Worm (Caenorhabditis elegans): ENCODE results near the gene glc-1.

glc-1 gene

ce11 chrV:16218972-16219757 lies at the start of gene glc-1:
Gene glc-1, plus strand, starts transcription at chrV:16219634.
- peak; percentile 40 for TF ChIP-seq elt-2 (tag; optimal IDR thresholded peaks at IDR 0.05)
- TF ChIP-seq pqm-1 (tag; optimal IDR thresholded peaks at IDR 0.05), result peak; percentile 10
- no peak for TF ChIP-seq nhr-237 (tag; optimal IDR thresholded peaks at IDR 0.05)

- TF ChIP-seq elt-1 (tag; optimal IDR thresholded peaks at IDR 0.05) (no peak), ztf-4 (tag; optimal IDR thresholded peaks at IDR 0.05) (no peak), nhr-237 (tag; optimal IDR thresholded peaks at IDR 0.05) (no peak), ceh-9 (tag; optimal IDR thresholded peaks at IDR 0.05) (no peak), zag-1 (tag; optimal IDR thresholded peaks at IDR 0.05) (no peak), nhr-25 (tag; optimal IDR thresholded peaks at IDR 0.05) (no peak), snpc-4 (tag; optimal IDR thresholded peaks at IDR 0.05) (no peak)
Measured at ce11 chrV:16171721-16172120, 47.7 kb upstream of the glc-1 start, which contains the start of gene K05D4.9. Gene K05D4.9, minus strand, starts transcription at chrV:16171821.

DNA sequence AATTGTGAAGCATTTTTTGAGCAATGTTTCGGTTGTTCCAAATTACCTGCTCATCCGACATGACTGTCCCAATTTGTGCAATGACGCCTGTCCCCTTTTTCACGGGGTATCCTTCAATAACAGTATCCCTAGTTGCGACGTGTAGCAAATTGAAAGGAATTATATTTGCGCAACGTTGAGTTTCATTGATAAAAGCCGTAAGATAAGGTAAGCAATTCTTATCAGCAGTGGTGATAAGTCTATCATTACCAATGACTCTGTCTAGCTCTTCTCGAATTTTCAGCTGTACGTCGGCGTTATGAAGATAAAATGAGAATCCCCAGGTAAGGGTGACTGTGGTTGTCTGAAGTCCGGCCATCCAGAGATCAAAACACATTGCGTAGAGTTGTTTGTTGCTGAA lies 45.3 kb upstream of the glc-1 start:
- TF ChIP-seq elt-2 (tag; optimal IDR thresholded peaks at IDR 0.05) (peak; percentile 23), egl-5 (tag; optimal IDR thresholded peaks at IDR 0.05) (no peak), fkh-2 (tag; optimal IDR thresholded peaks at IDR 0.05) (no peak), fos-1 (tag; optimal IDR thresholded peaks at IDR 0.05) (no peak), nhr-12 (tag; optimal IDR thresholded peaks at IDR 0.05) (no peak), skn-1 (tag; optimal IDR thresholded peaks at IDR 0.05) (no peak)

DNA sequence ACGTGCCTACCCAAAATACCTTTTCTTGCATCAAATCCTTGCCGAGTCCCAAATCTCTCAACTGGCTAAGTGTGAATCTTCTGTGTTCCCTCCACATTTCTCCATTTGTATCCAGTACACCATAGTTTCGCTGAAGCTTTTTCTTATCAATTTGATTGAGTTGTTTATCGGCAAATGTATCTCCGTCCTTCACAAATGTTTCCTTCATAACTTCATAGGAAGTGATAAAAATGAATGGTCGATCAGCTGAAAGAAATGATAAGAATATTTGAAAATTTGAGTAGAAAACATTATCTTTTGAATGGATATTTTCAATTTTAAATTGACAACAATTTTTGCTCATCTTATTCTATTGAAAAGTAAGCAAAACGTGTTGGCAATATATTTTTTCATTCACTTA lies 44.2 kb upstream of the glc-1 start:
- TF ChIP-seq nfya-1 (tag; optimal IDR thresholded peaks at IDR 0.05; ENCODE audit: insufficient read depth) (no peak), nhr-76 (tag; optimal IDR thresholded peaks at IDR 0.05) (no peak), pqm-1 (tag; optimal IDR thresholded peaks at IDR 0.05) (peak; percentile 35), elt-2 (tag; optimal IDR thresholded peaks at IDR 0.05) (peak; percentile 60)

DNA sequence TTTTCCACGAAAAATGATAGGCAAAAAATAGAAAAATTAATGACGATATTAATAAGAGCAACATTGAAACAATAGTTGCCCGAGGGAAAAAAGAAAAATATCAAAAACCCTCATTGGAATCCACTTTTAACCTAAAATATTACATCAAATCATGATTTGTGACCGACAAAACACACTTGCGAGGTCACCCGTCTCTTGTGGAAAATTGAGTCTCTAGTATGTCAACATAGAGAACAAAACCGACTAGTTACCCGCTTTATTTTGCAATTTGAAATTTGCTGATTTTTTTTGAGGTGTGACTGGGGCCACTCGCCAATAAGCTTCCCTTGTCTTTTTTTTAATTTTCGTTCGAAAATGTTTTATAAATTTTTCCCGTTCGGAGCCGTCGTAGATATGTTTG lies 43.7 kb upstream of the glc-1 start, which contains the start of gene cyp-33D1:
Gene cyp-33D1, minus strand, starts transcription at position 101 of the 400 bp plus-strand sequence.
- TF ChIP-seq unc-39 (tag; optimal IDR thresholded peaks at IDR 0.05) (no peak), eor-1 (tag; optimal IDR thresholded peaks at IDR 0.05) (no peak), ama-1 (optimal IDR thresholded peaks at IDR 0.05) (no peak), nhr-23 (tag; optimal IDR thresholded peaks at IDR 0.05) (no peak), nhr-76 (tag; optimal IDR thresholded peaks at IDR 0.05) (no peak), unc-62 (GFP tag; optimal IDR thresholded peaks at IDR 0.05) (no peak), pqm-1 (tag; optimal IDR thresholded peaks at IDR 0.05) (no peak), nfya-1 (tag; optimal IDR thresholded peaks at IDR 0.05; ENCODE audit: insufficient read depth) (no peak), fkh-2 (tag; optimal IDR thresholded peaks at IDR 0.05) (no peak), elt-1 (tag; optimal IDR thresholded peaks at IDR 0.05) (no peak), R02D3.7 (tag; optimal IDR thresholded peaks at IDR 0.05) (no peak), jun-1 (tag; optimal IDR thresholded peaks at IDR 0.05) (no peak), zag-1 (tag; optimal IDR thresholded peaks at IDR 0.05) (no peak), elt-3 (tag; optimal IDR thresholded peaks at IDR 0.05) (no peak), egl-27 (tag; optimal IDR thresholded peaks at IDR 0.05) (no peak), nhr-43 (tag; optimal IDR thresholded peaks at IDR 0.05; ENCODE audit: poor library complexity, severe bottlenecking) (no peak)

DNA sequence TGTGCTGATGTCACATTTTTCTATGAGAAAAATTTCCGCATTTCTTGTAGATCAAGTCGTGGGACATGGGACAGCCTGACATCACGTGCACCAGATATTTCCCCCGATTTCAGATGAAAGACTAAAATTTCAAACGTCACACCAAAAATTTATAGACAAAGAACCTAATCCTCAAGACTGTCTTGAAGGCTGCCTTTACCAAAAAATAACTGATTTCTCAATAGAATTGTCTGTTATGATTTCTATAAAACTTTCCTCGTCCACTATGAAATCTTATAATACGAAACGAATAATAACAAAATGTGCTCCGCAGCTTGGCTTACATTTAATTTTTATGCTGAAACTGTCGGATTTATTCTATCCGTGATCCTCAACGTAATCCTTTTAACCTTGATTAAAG lies 39.1 kb upstream of the glc-1 start, which contains the start of gene str-106:
Gene str-106, plus strand, starts transcription at position 301 of the 400 bp plus-strand sequence.
- TF ChIP-seq mdl-1 (tag; optimal IDR thresholded peaks at IDR 0.05), result no peak
- no peak for TF ChIP-seq tbx-2 (tag; optimal IDR thresholded peaks at IDR 0.05)
- TF ChIP-seq zag-1 (tag; optimal IDR thresholded peaks at IDR 0.05), result no peak
- TF ChIP-seq hmg-11 (tag; optimal IDR thresholded peaks at IDR 0.05), result no peak
- no peak for TF ChIP-seq snpc-4 (tag; optimal IDR thresholded peaks at IDR 0.05)
- no peak for TF ChIP-seq nhr-77 (tag; optimal IDR thresholded peaks at IDR 0.05)
- no peak for TF ChIP-seq skn-1 (tag; optimal IDR thresholded peaks at IDR 0.05)
- no peak for TF ChIP-seq ZK546.5 (tag; optimal IDR thresholded peaks at IDR 0.05)
- no peak for TF ChIP-seq lin-39 (tag; optimal IDR thresholded peaks at IDR 0.05)
- no peak for TF ChIP-seq ama-1 (optimal IDR thresholded peaks at IDR 0.05)
- TF ChIP-seq nhr-76 (tag; optimal IDR thresholded peaks at IDR 0.05), result no peak
- no peak for TF ChIP-seq fos-1 (tag; optimal IDR thresholded peaks at IDR 0.05)
- no peak for TF ChIP-seq elt-3 (tag; optimal IDR thresholded peaks at IDR 0.05)
- no peak for TF ChIP-seq aly-2 (tag; optimal IDR thresholded peaks at IDR 0.05)

Data from whole organism, L3 larva.